Fruit fly (Drosophila melanogaster): ENCODE data around the gene CG1275.

CG1275 gene

dm6 chr3L:2237034-2237433, 20.2 kb downstream of the CG1275 start, which contains the start of gene CG9018:
CG9018 (minus strand) TSS chr3L:2237076.
- no peak for TF ChIP-seq scrt (GFP tag; optimal IDR thresholded peaks at IDR 0.05)
- peak; percentile 41 for TF ChIP-seq CG12659 (GFP tag; optimal IDR thresholded peaks at IDR 0.05)
- TF ChIP-seq Trl (optimal IDR thresholded peaks at IDR 0.05): no peak
- TF ChIP-seq Trl (GFP tag; optimal IDR thresholded peaks at IDR 0.05): peak; percentile 25
- TF ChIP-seq Opbp (GFP tag; IDR thresholded peaks at IDR 0.05; ENCODE audit: partially characterized antibody): peak; percentile 39; the same call in 1 of the 3 replicates
- TF ChIP-seq CG32532 (GFP tag; IDR thresholded peaks at IDR 0.05): no peak
- TF ChIP-seq pita (GFP tag; optimal IDR thresholded peaks at IDR 0.05): peak; percentile 30
- TF ChIP-seq Oaz (GFP tag; IDR thresholded peaks at IDR 0.05): no peak
- TF ChIP-seq CG1603 (tag; optimal IDR thresholded peaks at IDR 0.05): no peak
- TF ChIP-seq prd (optimal IDR thresholded peaks at IDR 0.05): no peak
- TF ChIP-seq prd (GFP tag; IDR thresholded peaks at IDR 0.05): no peak
- peak; percentile 77 for TF ChIP-seq sens (GFP tag)
- 0 out of 2 replicates have a peak, but pooled peaks have one; percentile 36 for TF ChIP-seq MBD-R2 (GFP tag; IDR thresholded peaks at IDR 0.05)
- TF ChIP-seq Elba2 (GFP tag; optimal IDR thresholded peaks at IDR 0.05): peak; percentile 17
- peak; percentile 54 for TF ChIP-seq pros (GFP tag; optimal IDR thresholded peaks at IDR 0.05)
- TF ChIP-seq CG7928 (GFP tag; optimal IDR thresholded peaks at IDR 0.05): peak; percentile 86
- TF ChIP-seq cato (GFP tag; optimal IDR thresholded peaks at IDR 0.05; ENCODE audit: borderline replicate concordance): no peak
- TF ChIP-seq CG9797 (GFP tag; optimal IDR thresholded peaks at IDR 0.05): peak; percentile 91
- peak; percentile 96 for TF ChIP-seq CTCF (GFP tag; optimal IDR thresholded peaks at IDR 0.05)
- peak; percentile 16 for TF ChIP-seq CG17186 (GFP tag; optimal IDR thresholded peaks at IDR 0.05)
- TF ChIP-seq Myb (GFP tag; optimal IDR thresholded peaks at IDR 0.05): peak; percentile 72
- 0 out of 3 replicates have a peak, but pooled peaks have one; percentile 30 for TF ChIP-seq CG34422 (GFP tag; IDR thresholded peaks at IDR 0.05)
- TF ChIP-seq CG6791 (GFP tag; IDR thresholded peaks at IDR 0.05; ENCODE audit: partially characterized antibody): no peak
- TF ChIP-seq amos (GFP tag; IDR thresholded peaks at IDR 0.05; ENCODE audit: partially characterized antibody): 0 out of 2 replicates have a peak, but pooled peaks have one; percentile 21
- TF ChIP-seq CG14014 (GFP tag; IDR thresholded peaks at IDR 0.05): no peak
- peak; percentile 68 for TF ChIP-seq CG3847 (GFP tag; IDR thresholded peaks at IDR 0.05)
- TF ChIP-seq stwl (tag; optimal IDR thresholded peaks at IDR 0.05): peak; percentile 61
- TF ChIP-seq sd (tag; optimal IDR thresholded peaks at IDR 0.05): peak; percentile 97
- TF ChIP-seq HmgD (GFP tag; optimal IDR thresholded peaks at IDR 0.05): peak; percentile 42
- TF ChIP-seq CG9215 (GFP tag; IDR thresholded peaks at IDR 0.05): no peak
- peak; percentile 58 for TF ChIP-seq Ets97D (GFP tag; optimal IDR thresholded peaks at IDR 0.05)
- no peak for TF ChIP-seq CG4617 (GFP tag; optimal IDR thresholded peaks at IDR 0.05; ENCODE audit: borderline replicate concordance)
- peak; percentile 56 for TF ChIP-seq CG10267 (tag; optimal IDR thresholded peaks at IDR 0.05)
- TF ChIP-seq CG33213 (GFP tag; optimal IDR thresholded peaks at IDR 0.05): peak; percentile 64
- no peak for TF ChIP-seq Ravus (GFP tag; IDR thresholded peaks at IDR 0.05)
- TF ChIP-seq Dek (tag; optimal IDR thresholded peaks at IDR 0.05): peak; percentile 12
- peak; percentile 99 for TF ChIP-seq E2f2 (GFP tag; IDR thresholded peaks at IDR 0.05)
- TF ChIP-seq CG14050 (GFP tag; IDR thresholded peaks at IDR 0.05): no peak
- no peak for TF ChIP-seq Hmx (GFP tag; optimal IDR thresholded peaks at IDR 0.05)
- peak; percentile 68 for TF ChIP-seq CG2116 (GFP tag; optimal IDR thresholded peaks at IDR 0.05)
- no peak for TF ChIP-seq CG8281 (tag; optimal IDR thresholded peaks at IDR 0.05)
- TF ChIP-seq Stat92E (GFP tag; optimal IDR thresholded peaks at IDR 0.05): peak in 1 of 3 experiments; percentile 9
- TF ChIP-seq CG11456 (GFP tag; IDR thresholded peaks at IDR 0.05): peak; percentile 30; the same call in 1 of the 3 replicates
- peak; percentile 56 for TF ChIP-seq Sry-δ (GFP tag; optimal IDR thresholded peaks at IDR 0.05)
- TF ChIP-seq pzg (GFP tag; optimal IDR thresholded peaks at IDR 0.05): peak; percentile 79
- TF ChIP-seq bbx (GFP tag; IDR thresholded peaks at IDR 0.05; ENCODE audit: partially characterized antibody): no peak
- no peak for TF ChIP-seq cg (GFP tag; optimal IDR thresholded peaks at IDR 0.05)
- TF ChIP-seq BEAF-32 (GFP tag; optimal IDR thresholded peaks at IDR 0.05): peak; percentile 50
- TF ChIP-seq ato (GFP tag; IDR thresholded peaks at IDR 0.05; ENCODE audit: partially characterized antibody): peak; percentile 40; the same call in 1 of the 2 replicates
- TF ChIP-seq gfzf (GFP tag; optimal IDR thresholded peaks at IDR 0.05): peak; percentile 95
- TF ChIP-seq Lhr (GFP tag; optimal IDR thresholded peaks at IDR 0.05): peak; percentile 79
